Worm (Caenorhabditis elegans): ENCODE measurements around the gene B0024.4.

- no peak for TF ChIP-seq zag-1 (tag; optimal IDR thresholded peaks at IDR 0.05)
- no peak for TF ChIP-seq lin-13 (GFP tag; optimal IDR thresholded peaks at IDR 0.05)
- no peak for TF ChIP-seq nhr-77 (tag; optimal IDR thresholded peaks at IDR 0.05)
- TF ChIP-seq fos-1 (tag; optimal IDR thresholded peaks at IDR 0.05): no peak
These were observed 17.2 kb downstream of the B0024.4 start, which contains the start of gene trx-2 for ce11 chrV:10314371-10314770.

Data from whole organism, L2 larva.